Fruit fly (Drosophila melanogaster) whole organism, adult: Measurements from ENCODE around the gene klar.

Experiments
- CG11617 ChIP-seq: fragments of 200-800 bp; sonication (Bioruptor generic); optimal IDR thresholded peaks from 2 replicates; lab custom pipeline; 2017; ENCODE audit warnings: mild to moderate bottlenecking, missing biosample characterization, missing genetic modification reagents, missing genetic modification characterization
- CG12768 ChIP-seq: fragments of 200-800 bp; sonication (Bioruptor generic); optimal IDR thresholded peaks from 2 replicates; lab custom pipeline; 2017; ENCODE audit warnings: missing biosample characterization, missing genetic modification characterization, mild to moderate bottlenecking, moderate library complexity, missing genetic modification reagents
- CG14711 ChIP-seq: fragments of 200-800 bp; sonication (Bioruptor generic); optimal IDR thresholded peaks from 2 replicates; lab custom pipeline; 2018; ENCODE audit warnings: missing biosample characterization, mild to moderate bottlenecking, missing genetic modification characterization, moderate library complexity
- CG1620 ChIP-seq: fragments of 200-800 bp; sonication (Bioruptor generic); optimal IDR thresholded peaks from 2 replicates; lab custom pipeline; 2016; ENCODE audit warnings: missing biosample characterization, missing genetic modification characterization
- CG33017 ChIP-seq: fragments of 200-800 bp; sonication (Bioruptor generic); optimal IDR thresholded peaks from 2 replicates; lab custom pipeline; 2018; ENCODE audit warnings: missing biosample characterization, mild to moderate bottlenecking, missing genetic modification characterization, moderate library complexity
- CG5204 ChIP-seq: fragments of 200-800 bp; sonication (Bioruptor generic); optimal IDR thresholded peaks from 2 replicates; lab custom pipeline; 2016; ENCODE audit warnings: missing biosample characterization, missing genetic modification characterization
- CG7101 ChIP-seq: fragments of 200-800 bp; sonication (Bioruptor generic); optimal IDR thresholded peaks from 2 replicates; lab custom pipeline; 2018; ENCODE audit warnings: missing biosample characterization, mild to moderate bottlenecking, missing genetic modification characterization, moderate library complexity
- Hr96 ChIP-seq: fragments of 200-800 bp; sonication (Bioruptor generic); optimal IDR thresholded peaks from 2 replicates; lab custom pipeline; 2016; ENCODE audit warnings: missing biosample characterization, missing genetic modification characterization
- Mnt ChIP-seq: fragments of 200-800 bp; sonication (Bioruptor generic); optimal IDR thresholded peaks from 2 replicates; lab custom pipeline; 2016; ENCODE audit warnings: missing biosample characterization, mild to moderate bottlenecking, missing genetic modification characterization
- bab1 ChIP-seq: fragments of 200-800 bp; sonication (Bioruptor generic); optimal IDR thresholded peaks from 3 replicates; lab custom pipeline; 2019; ENCODE audit warnings: missing biosample characterization, mild to moderate bottlenecking, missing genetic modification characterization, moderate library complexity
- cic ChIP-seq: fragments of 200-800 bp; sonication (Bioruptor generic); optimal IDR thresholded peaks from 2 replicates; lab custom pipeline; 2017; ENCODE audit warnings: missing biosample characterization, mild to moderate bottlenecking, missing genetic modification characterization, moderate library complexity
- cnc ChIP-seq, 2 experiments: fragments of >200 bp; optimal IDR thresholded peaks; 2 replicates each; lab custom pipeline; 2017
- kay ChIP-seq: fragments of 200-800 bp; sonication (Bioruptor generic); peaks from one replicate; lab custom pipeline; 2016; ENCODE audit warnings: missing biosample characterization, missing genetic modification characterization, borderline replicate concordance
- ovo ChIP-seq: fragments of 200-800 bp; sonication (Bioruptor generic); optimal IDR thresholded peaks from 2 replicates; lab custom pipeline; 2016; ENCODE audit warnings: missing biosample characterization, missing genetic modification characterization

DNA sequence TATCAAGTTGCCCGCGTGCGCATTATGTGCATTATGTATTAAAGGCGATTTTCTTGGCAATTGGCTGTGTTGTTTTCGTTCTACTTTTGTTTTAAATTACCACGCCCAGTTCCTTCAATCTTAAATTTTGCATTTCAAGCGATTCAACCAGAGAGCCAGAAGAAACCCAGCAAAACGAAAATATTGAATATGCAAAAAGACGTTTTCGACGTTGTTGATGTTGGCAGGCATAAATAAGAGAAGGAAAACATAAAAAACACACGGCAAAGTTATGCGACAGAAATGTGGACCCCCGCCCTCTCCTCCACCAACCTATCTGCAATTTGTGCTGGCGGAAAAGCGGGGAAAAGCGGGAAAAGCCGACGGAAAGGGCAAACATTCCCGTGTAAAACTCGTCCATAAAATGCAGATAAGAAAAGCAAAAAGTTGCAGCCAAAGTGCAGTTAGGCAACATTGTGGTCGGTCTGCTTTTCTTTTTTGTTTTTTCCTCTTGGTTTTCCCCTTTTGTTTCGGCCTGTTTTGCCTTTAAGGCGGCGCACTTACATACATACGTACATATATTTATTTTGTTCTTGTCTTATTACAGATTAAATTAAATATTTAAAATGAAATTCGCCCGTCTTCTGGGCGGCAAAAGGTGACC, 15.6 kb upstream of the klar start:
- no peak for TF ChIP-seq Hr96 (GFP tag; lab: Kevin White, UChicago)
- TF ChIP-seq Mnt (GFP tag; lab: Kevin White, UChicago): no peak
- no peak for TF ChIP-seq bab1 (GFP tag; lab: Kevin White, UChicago)
- no peak for TF ChIP-seq CG12768 (GFP tag; lab: Kevin White, UChicago)
- no peak for TF ChIP-seq cnc (optimal IDR thresholded peaks at IDR 0.05; lab: Kevin White, UChicago)
- no peak for TF ChIP-seq ovo (GFP tag; lab: Kevin White, UChicago)
- TF ChIP-seq CG7101 (tag; lab: Kevin White, UChicago): no peak
- no peak for TF ChIP-seq kay (GFP tag; lab: Kevin White, UChicago)
- TF ChIP-seq CG5204 (GFP tag; lab: Kevin White, UChicago): no peak
- TF ChIP-seq CG14711: no peak
- TF ChIP-seq CG33017 (tag; lab: Kevin White, UChicago): no peak
- no peak for TF ChIP-seq CG1620
- TF ChIP-seq CG11617 (GFP tag; lab: Kevin White, UChicago): no peak
- no peak for TF ChIP-seq cic (GFP tag; lab: Kevin White, UChicago)
